Worm (Caenorhabditis elegans) whole organism, young adult: ENCODE data around the gene F27D9.13.

Source experiments
- B0261.1 ChIP-seq: sonication (generic microtip); optimal IDR thresholded peaks from 2 replicates; lab custom pipeline; 2016; ENCODE audit warnings: mild to moderate bottlenecking, missing genetic modification characterization, moderate library complexity, missing compliant biosample characterization
- D2030.7 ChIP-seq: fragments of 200-800 bp; sonication (Bioruptor generic); IDR thresholded peaks from 2 replicates; pipeline ENCODE4 v1.3.6; 2022; ENCODE audit warnings: missing genetic modification reagents, missing genetic modification characterization, missing compliant biosample characterization
- F23B12.7 ChIP-seq: sonication (generic microtip); optimal IDR thresholded peaks from 2 replicates; lab custom pipeline; 2017; ENCODE audit warnings: missing genetic modification characterization, mild to moderate bottlenecking, missing compliant biosample characterization, antibody characterized with exemption, moderate library complexity; ENCODE audit not compliant: insufficient read depth
- F33H1.4 ChIP-seq: fragments of 200-800 bp; sonication (Bioruptor generic); IDR thresholded peaks from 2 replicates; pipeline ENCODE4 v1.3.6; 2022; ENCODE audit warnings: missing genetic modification reagents, missing genetic modification characterization, missing compliant biosample characterization
- F49E8.2 ChIP-seq: sonication (generic microtip); optimal IDR thresholded peaks from 3 replicates; lab custom pipeline; 2017; ENCODE audit warnings: missing genetic modification characterization, mild to moderate bottlenecking, missing compliant biosample characterization, antibody characterized with exemption, moderate library complexity; ENCODE audit not compliant: insufficient read depth
- T26A5.8 ChIP-seq: sonication (generic microtip); optimal IDR thresholded peaks from 2 replicates; lab custom pipeline; 2016; ENCODE audit warnings: missing genetic modification characterization, missing compliant biosample characterization
- ZK185.1 ChIP-seq: sonication (generic microtip); optimal IDR thresholded peaks from 2 replicates; lab custom pipeline; 2016; ENCODE audit warnings: mild to moderate bottlenecking, missing genetic modification characterization, missing compliant biosample characterization; ENCODE audit not compliant: poor library complexity, severe bottlenecking
- aptf-2 ChIP-seq: fragments of 200-800 bp; sonication (Bioruptor generic); conservative IDR thresholded peaks from 2 replicates; pipeline ENCODE4 v1.3.6; 2022; ENCODE audit warnings: missing genetic modification reagents, missing genetic modification characterization, missing compliant biosample characterization
- bed-1 ChIP-seq: fragments of 200-800 bp; sonication (Bioruptor generic); IDR thresholded peaks from 2 replicates; pipeline ENCODE4 v1.3.6; 2022; ENCODE audit warnings: missing genetic modification reagents, missing genetic modification characterization, missing compliant biosample characterization
- die-1 ChIP-seq: sonication (generic microtip); optimal IDR thresholded peaks from 2 replicates; lab custom pipeline; 2016; ENCODE audit warnings: missing genotype, mild to moderate bottlenecking, missing genetic modification characterization, missing compliant biosample characterization
- dox-1 ChIP-seq: fragments of 200-800 bp; sonication (Bioruptor generic); IDR thresholded peaks from 2 replicates; pipeline ENCODE4 v1.3.6; 2022; ENCODE audit warnings: missing genetic modification reagents, missing genetic modification characterization, missing compliant biosample characterization
- dpl-1 ChIP-seq: fragments of 150-350 bp; optimal IDR thresholded peaks from 2 replicates; lab custom pipeline; 2014; ENCODE audit warnings: missing biosample characterization, missing genetic modification reagents, missing genetic modification characterization
- egl-44 ChIP-seq: fragments of 200-800 bp; sonication (Bioruptor generic); IDR thresholded peaks from 2 replicates; pipeline ENCODE4 v1.3.6; 2022; ENCODE audit warnings: missing genetic modification reagents, missing genetic modification characterization, missing compliant biosample characterization
- him-1 ChIP-seq: sonication (generic microtip); optimal IDR thresholded peaks from 2 replicates; lab custom pipeline; 2016; ENCODE audit warnings: missing genotype, missing genetic modification reagents, missing genetic modification characterization, missing compliant biosample characterization
- hlh-12 ChIP-seq: sonication (generic microtip); optimal IDR thresholded peaks from 2 replicates; lab custom pipeline; 2016; ENCODE audit warnings: missing genetic modification characterization, missing compliant biosample characterization
- hlh-26 ChIP-seq: fragments of 200-800 bp; sonication (Bioruptor generic); conservative IDR thresholded peaks from 2 replicates; pipeline ENCODE4 v1.3.6; 2022; ENCODE audit warnings: missing genetic modification reagents, missing genetic modification characterization, missing compliant biosample characterization
- let-526 ChIP-seq: fragments of 200-800 bp; sonication (Bioruptor generic); IDR thresholded peaks from 2 replicates; pipeline ENCODE4 v1.3.6; 2022; ENCODE audit warnings: missing genetic modification reagents, missing genetic modification characterization, missing compliant biosample characterization
- let-607 ChIP-seq, 2 experiments: fragments of 200-800 bp in 1 of 2; sonication (Bioruptor generic) in 1 of 2; sonication (generic microtip) in 1 of 2; optimal IDR thresholded peaks; 2 replicates each; lab custom pipeline; 2016 to 2018; ENCODE audit warnings: mild to moderate bottlenecking in 2 of 2, missing compliant biosample characterization in 2 of 2, missing genetic modification characterization in 2 of 2, moderate library complexity in 2 of 2, missing genotype in 1 of 2
- lin-26 ChIP-seq: fragments of 200-800 bp; sonication (Bioruptor generic); IDR thresholded peaks from 2 replicates; pipeline ENCODE4 v1.3.6; 2022; ENCODE audit warnings: missing genetic modification reagents, missing genetic modification characterization, missing compliant biosample characterization
- lin-35 ChIP-seq, 3 experiments: fragments of 150-350 bp in 2 of 3; sonication (generic microtip) in 1 of 3; optimal IDR thresholded peaks; 2 replicates each; lab custom pipeline; 2014 to 2018; ENCODE audit warnings: missing biosample characterization in 3 of 3, missing genetic modification characterization in 3 of 3, missing genetic modification reagents in 3 of 3
- lir-1 ChIP-seq: fragments of 200-800 bp; sonication (Bioruptor generic); conservative IDR thresholded peaks from 2 replicates; pipeline ENCODE4 v1.3.6; 2022; ENCODE audit warnings: missing genetic modification reagents, missing genetic modification characterization, missing compliant biosample characterization
- madf-10 ChIP-seq: sonication (generic microtip); optimal IDR thresholded peaks from 2 replicates; lab custom pipeline; 2016; ENCODE audit warnings: mild to moderate bottlenecking, missing genetic modification characterization, missing compliant biosample characterization
- madf-3 ChIP-seq: fragments of 200-800 bp; sonication (Bioruptor generic); IDR thresholded peaks from 2 replicates; pipeline ENCODE4 v1.3.6; 2022; ENCODE audit warnings: missing genetic modification reagents, missing genetic modification characterization, missing compliant biosample characterization
- madf-6 ChIP-seq: fragments of 200-800 bp; sonication (Bioruptor generic); IDR thresholded peaks from 2 replicates; pipeline ENCODE4 v1.3.6; 2022; ENCODE audit warnings: missing genetic modification reagents, missing genetic modification characterization, missing compliant biosample characterization
- mes-4 ChIP-seq: sonication (generic microtip); optimal IDR thresholded peaks from 2 replicates; lab custom pipeline; 2016; ENCODE audit warnings: missing genotype, missing genetic modification characterization, missing compliant biosample characterization
- mxl-1 ChIP-seq: sonication (generic microtip); optimal IDR thresholded peaks from 2 replicates; lab custom pipeline; 2016; ENCODE audit warnings: missing genetic modification characterization, missing compliant biosample characterization
- nfyb-1 ChIP-seq: fragments of 200-800 bp; sonication (Bioruptor generic); IDR thresholded peaks from 2 replicates; pipeline ENCODE4 v1.3.6; 2022; ENCODE audit warnings: missing genetic modification reagents, missing genetic modification characterization, missing compliant biosample characterization
- nhr-90 ChIP-seq: sonication (generic microtip); optimal IDR thresholded peaks from 2 replicates; lab custom pipeline; 2016; ENCODE audit warnings: missing genotype, mild to moderate bottlenecking, missing genetic modification characterization, missing compliant biosample characterization
- pbrm-1 ChIP-seq: fragments of 200-800 bp; sonication (Bioruptor generic); IDR thresholded peaks from 2 replicates; pipeline ENCODE4 v1.3.6; 2022; ENCODE audit warnings: missing genetic modification reagents, missing genetic modification characterization, missing compliant biosample characterization
- rec-8 ChIP-seq, 2 experiments: sonication (generic microtip); optimal IDR thresholded peaks; 2 replicates each; lab custom pipeline; 2016; ENCODE audit warnings: mild to moderate bottlenecking in 2 of 2, missing genetic modification characterization in 2 of 2, missing genetic modification reagents in 2 of 2, missing genotype in 2 of 2, missing biosample characterization in 1 of 2, missing compliant biosample characterization in 1 of 2, moderate library complexity in 1 of 2
- rpc-1 ChIP-seq, 2 experiments: fragments of 150-350 bp in 1 of 2; sonication (generic microtip) in 1 of 2; optimal IDR thresholded peaks; 2 replicates each; lab custom pipeline; 2014 to 2018; ENCODE audit warnings: missing biosample characterization in 1 of 2, missing genetic modification characterization in 1 of 2, missing genetic modification reagents in 1 of 2, missing genotype in 1 of 2
- snpc-3.4 ChIP-seq: sonication (generic microtip); optimal IDR thresholded peaks from 2 replicates; lab custom pipeline; 2017; ENCODE audit warnings: missing genetic modification characterization, mild to moderate bottlenecking, missing compliant biosample characterization, antibody characterized with exemption, moderate library complexity, missing genotype, missing genetic modification reagents
- snpc-4 ChIP-seq, 5 experiments: fragments of 150-350 bp in 1 of 5; sonication (generic microtip) in 4 of 5; optimal IDR thresholded peaks; 2 replicates each; lab custom pipeline; 2014 to 2018; ENCODE audit warnings: missing genetic modification characterization in 5 of 5, missing biosample characterization in 3 of 5, antibody characterized with exemption in 2 of 5, mild to moderate bottlenecking in 2 of 5, missing compliant biosample characterization in 2 of 5, missing genotype in 2 of 5, moderate library complexity in 2 of 5, missing genetic modification reagents in 1 of 5
- tbp1 ChIP-seq: fragments of 200-800 bp; sonication (Bioruptor generic); optimal IDR thresholded peaks from 2 replicates; lab custom pipeline; 2018; ENCODE audit warnings: mild to moderate bottlenecking, missing genetic modification characterization, missing compliant biosample characterization
- zim-3 ChIP-seq: sonication (generic microtip); optimal IDR thresholded peaks from 2 replicates; lab custom pipeline; 2017; ENCODE audit warnings: mild to moderate bottlenecking, missing genetic modification characterization, moderate library complexity, missing compliant biosample characterization
- ztf-22 ChIP-seq: fragments of 200-800 bp; sonication (Bioruptor generic); optimal IDR thresholded peaks from 2 replicates; lab custom pipeline; 2018; ENCODE audit warnings: mild to moderate bottlenecking, missing genetic modification characterization, moderate library complexity, missing compliant biosample characterization
- ztf-26 ChIP-seq: sonication (generic microtip); optimal IDR thresholded peaks from 2 replicates; lab custom pipeline; 2017; ENCODE audit warnings: missing genetic modification characterization, missing compliant biosample characterization
- ztf-28 ChIP-seq: fragments of 200-800 bp; sonication (Bioruptor generic); IDR thresholded peaks from 2 replicates; pipeline ENCODE4 v1.3.6; 2022; ENCODE audit warnings: missing genetic modification reagents, missing genetic modification characterization, missing compliant biosample characterization

The F27D9.13 gene

ce11 chrX:7689119-7689518 is 21.9 kb upstream of the F27D9.13 start, which contains the start of gene clik-2 (continued):
- no peak for TF ChIP-seq zim-3
- no peak for TF ChIP-seq bed-1 (GFP tag; lab: Robert Waterston, UW)

DNA sequence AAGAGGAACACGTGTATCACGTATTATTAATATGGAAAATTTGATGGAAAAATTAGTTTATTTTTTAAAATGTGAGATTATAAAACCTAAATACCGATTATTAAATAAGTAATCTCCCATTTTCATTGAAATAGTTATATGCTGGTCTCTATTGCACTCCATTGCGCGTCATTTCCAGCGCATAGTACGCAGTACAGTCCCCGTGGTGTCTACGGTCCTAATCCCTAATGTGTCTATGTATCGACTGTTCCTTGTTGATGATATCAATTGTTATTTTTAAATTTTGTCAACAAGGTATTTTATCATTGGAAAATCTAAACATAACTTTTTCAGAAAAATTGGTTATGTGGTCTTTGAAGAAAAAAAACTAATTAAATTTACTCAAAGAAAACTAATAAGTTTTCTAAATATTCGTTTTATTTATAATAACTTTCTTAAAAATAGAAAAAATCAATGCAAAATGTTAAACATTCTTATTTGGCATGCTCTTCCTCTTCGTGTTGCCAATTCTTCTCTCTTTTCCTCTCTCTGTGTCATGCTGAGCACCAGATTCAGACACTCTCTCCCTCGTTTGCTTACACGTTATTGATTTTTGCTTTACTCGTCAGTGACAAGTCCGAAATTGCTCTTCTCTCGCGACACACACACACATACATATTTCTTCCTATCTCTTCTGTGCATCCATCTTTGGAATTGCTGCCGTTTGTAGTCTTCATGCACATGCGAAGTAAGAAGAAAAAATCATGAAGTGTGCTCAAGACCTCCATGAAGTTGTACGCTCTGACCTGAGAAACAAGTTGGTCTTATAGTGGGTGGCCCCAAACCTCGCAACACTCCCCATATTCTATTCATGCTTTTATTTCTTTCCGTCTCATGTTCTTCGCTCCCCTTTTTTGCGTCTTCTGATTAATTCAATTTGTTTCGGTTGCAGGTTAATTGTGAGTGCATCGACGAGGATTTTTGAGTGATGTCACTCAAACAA is 15.0 kb upstream of the F27D9.13 start, which contains the start of gene unc-18:
TSS of gene unc-18 (plus strand) at position 932 of the 982 bp plus-strand sequence.
- TF ChIP-seq rpc-1 (optimal IDR thresholded peaks at IDR 0.05; lab: Kevin White, UChicago) (no peak), rpc-1 (tag; optimal IDR thresholded peaks at IDR 0.05; lab: Kevin White, UChicago) (no peak), lin-35 (GFP tag; optimal IDR thresholded peaks at IDR 0.05; lab: Kevin White, UChicago) (peak in 1 of 3 experiments; percentile 25)
- TF ChIP-seq, all 124 proteins: peak for 1

DNA sequence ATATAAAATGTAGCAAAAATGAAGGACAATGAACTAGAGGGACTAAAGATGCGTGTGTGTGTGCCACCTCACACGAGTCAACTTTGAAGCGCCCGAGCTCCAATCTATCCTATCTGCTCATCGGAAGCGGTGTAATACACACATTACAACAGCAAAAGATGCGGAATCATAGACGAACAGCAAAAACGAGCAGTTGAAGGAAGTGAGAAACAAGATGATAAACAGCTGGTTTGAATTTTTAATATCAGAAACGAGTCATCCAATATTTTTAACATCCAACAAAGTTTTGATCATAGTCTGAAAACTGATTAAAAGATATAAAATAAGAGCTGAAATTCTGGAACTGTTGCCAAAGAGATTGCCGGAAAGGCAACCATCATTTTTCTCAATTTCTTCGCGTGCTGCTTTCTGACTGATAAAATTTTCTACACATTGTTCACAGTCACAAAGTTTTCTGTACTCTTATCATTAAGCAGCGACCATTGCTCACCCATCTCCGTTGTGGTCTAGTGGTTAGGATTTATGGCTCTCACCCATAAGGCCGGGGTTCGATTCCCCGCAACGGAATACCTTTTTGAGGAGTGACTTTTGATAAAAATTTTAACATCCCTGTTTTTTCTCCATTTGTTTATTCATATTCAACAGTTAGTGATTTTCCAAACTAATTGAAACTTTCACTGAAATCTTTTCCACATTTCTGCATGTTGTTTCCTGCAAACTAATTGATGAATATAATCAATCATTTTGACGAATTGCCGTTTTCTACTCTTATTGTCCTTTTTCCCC is 13.5 kb upstream of the F27D9.13 start, which contains the start of gene stn-2:
TSS of gene stn-2 (minus strand) at position 75 of the 786 bp plus-strand sequence.
- TF ChIP-seq tbp1 (GFP tag; lab: Kevin White, UChicago) (peak; percentile 87), lin-26 (GFP tag; lab: Robert Waterston, UW) (peak; percentile 79), ztf-28 (GFP tag; lab: Robert Waterston, UW) (no peak), madf-6 (no peak), madf-3 (GFP tag; lab: Robert Waterston, UW) (0 out of 2 replicates have a peak, but pooled peaks have one; percentile 42), F33H1.4 (GFP tag; lab: Robert Waterston, UW) (no peak), pbrm-1 (peak; percentile 69), aptf-2 (GFP tag; lab: Robert Waterston, UW) (no peak), let-607 (tag; optimal IDR thresholded peaks at IDR 0.05; lab: Kevin White, UChicago) (peak in 1 of 2 experiments; percentile 5), him-1 (tag; lab: Kevin White, UChicago) (peak; percentile 91), ZK185.1 (tag; lab: Kevin White, UChicago) (peak; percentile 60), snpc-4 (GFP tag; optimal IDR thresholded peaks at IDR 0.05; lab: Kevin White, UChicago) (no peak), snpc-4 (tag; optimal IDR thresholded peaks at IDR 0.05; lab: Kevin White, UChicago) (peak in 1 of 4 experiments; percentile 63), F23B12.7 (tag; lab: Kevin White, UChicago) (peak; percentile 54), dox-1 (GFP tag; lab: Robert Waterston, UW) (peak; percentile 61), rpc-1 (optimal IDR thresholded peaks at IDR 0.05; lab: Kevin White, UChicago) (peak; percentile 85), rpc-1 (tag; optimal IDR thresholded peaks at IDR 0.05; lab: Kevin White, UChicago) (peak; percentile 91), snpc-3.4 (tag; lab: Kevin White, UChicago) (peak; percentile 56), ztf-22 (GFP tag; lab: Kevin White, UChicago) (no peak), F49E8.2 (peak; percentile 6), B0261.1 (tag; lab: Kevin White, UChicago) (peak; percentile 73), ztf-26 (tag; lab: Kevin White, UChicago) (peak; percentile 8), dpl-1 (GFP tag; lab: Kevin White, UChicago) (peak; percentile 3), rec-8 (tag; optimal IDR thresholded peaks at IDR 0.05; lab: Kevin White, UChicago) (peak; percentile 10 to 43), D2030.7 (peak; percentile 60), T26A5.8 (no peak), mxl-1 (peak; percentile 42), nfyb-1 (GFP tag; lab: Robert Waterston, UW) (peak; percentile 60; the same call in 1 of the 2 replicates), die-1 (tag; lab: Kevin White, UChicago) (peak; percentile 80), nhr-90 (tag; lab: Kevin White, UChicago) (peak; percentile 56), hlh-12 (tag; lab: Kevin White, UChicago) (peak; percentile 65), let-526 (no peak), madf-10 (tag; lab: Kevin White, UChicago) (peak; percentile 65), egl-44 (0 out of 2 replicates have a peak, but pooled peaks have one; percentile 12), hlh-26 (GFP tag; lab: Robert Waterston, UW) (no peak), lir-1 (GFP tag; lab: Robert Waterston, UW) (peak; percentile 18; the same call in 1 of the 2 replicates), mes-4 (peak; percentile 16)
